Fruit fly (Drosophila melanogaster): ENCODE measurements around the gene Or2a.
A peak's percentile ranks its signal among the peaks of the same experiment; 100 is the strongest.

Gene Or2a

dm6 chrX:2274704-2275199 is 28.7 kb downstream of the Or2a start, which contains the start of gene Grp170 (continued):
- TF ChIP-seq klu (GFP tag; IDR thresholded peaks at IDR 0.05), result no peak
- no peak for TF ChIP-seq Poxn (GFP tag; IDR thresholded peaks at IDR 0.05)
- TF ChIP-seq CG7745 (tag; optimal IDR thresholded peaks at IDR 0.05), result no peak
- no peak for TF ChIP-seq Gsc (GFP tag; IDR thresholded peaks at IDR 0.05)
- no peak for TF ChIP-seq CG12942 (GFP tag; optimal IDR thresholded peaks at IDR 0.05)
- TF ChIP-seq Xrp1 (GFP tag; IDR thresholded peaks at IDR 0.05), result no peak
- no peak for TF ChIP-seq H2.0 (GFP tag; IDR thresholded peaks at IDR 0.05)
- TF ChIP-seq CG4820 (GFP tag; optimal IDR thresholded peaks at IDR 0.05), result no peak
- peak; percentile 70 for TF ChIP-seq HLH4C (GFP tag; IDR thresholded peaks at IDR 0.05; ENCODE audit: partially characterized antibody)
- peak; percentile 91 for TF ChIP-seq CG2116 (GFP tag; optimal IDR thresholded peaks at IDR 0.05)
- TF ChIP-seq Abd-B (GFP tag; optimal IDR thresholded peaks at IDR 0.05), result no peak
- TF ChIP-seq CG2875 (GFP tag; optimal IDR thresholded peaks at IDR 0.05), result no peak
- TF ChIP-seq CG2889 (GFP tag; IDR thresholded peaks at IDR 0.05), result no peak
- no peak for TF ChIP-seq Lim3 (GFP tag; IDR thresholded peaks at IDR 0.05)
- TF ChIP-seq CG6813 (GFP tag; optimal IDR thresholded peaks at IDR 0.05), result no peak
- peak; percentile 88 for TF ChIP-seq hb (GFP tag; IDR thresholded peaks at IDR 0.05; ENCODE audit: partially characterized antibody)
- no peak for TF ChIP-seq Usf (GFP tag; optimal IDR thresholded peaks at IDR 0.05)
- TF ChIP-seq CG8765 (GFP tag; IDR thresholded peaks at IDR 0.05), result no peak
- no peak for TF ChIP-seq CG1647 (GFP tag; optimal IDR thresholded peaks at IDR 0.05)
- TF ChIP-seq sna (GFP tag; IDR thresholded peaks at IDR 0.05; ENCODE audit: partially characterized antibody), result peak; percentile 78
- no peak for TF ChIP-seq Bteb2 (GFP tag; optimal IDR thresholded peaks at IDR 0.05)
- no peak for TF ChIP-seq lbe (GFP tag; optimal IDR thresholded peaks at IDR 0.05)
- TF ChIP-seq CG12769 (tag; optimal IDR thresholded peaks at IDR 0.05), result no peak
- no peak for TF ChIP-seq CG9609 (GFP tag; optimal IDR thresholded peaks at IDR 0.05)
- no peak for TF ChIP-seq Gug (GFP tag; IDR thresholded peaks at IDR 0.05)
- TF ChIP-seq MBD-R2 (GFP tag; IDR thresholded peaks at IDR 0.05), result peak; percentile 56; the same call in 1 of the 2 replicates
- TF ChIP-seq Kr (GFP tag; optimal IDR thresholded peaks at IDR 0.05), result no peak
- TF ChIP-seq Ets97D (GFP tag; optimal IDR thresholded peaks at IDR 0.05), result peak; percentile 86
- TF ChIP-seq chif (GFP tag; optimal IDR thresholded peaks at IDR 0.05), result no peak
- no peak for TF ChIP-seq schlank (tag; optimal IDR thresholded peaks at IDR 0.05)
- no peak for TF ChIP-seq ase (GFP tag; IDR thresholded peaks at IDR 0.05)
- TF ChIP-seq bcd (GFP tag; optimal IDR thresholded peaks at IDR 0.05), result no peak
- no peak for TF ChIP-seq lov (optimal IDR thresholded peaks at IDR 0.05)
- TF ChIP-seq lov (GFP tag; IDR thresholded peaks at IDR 0.05), result no peak
- TF ChIP-seq Dref (GFP tag; IDR thresholded peaks at IDR 0.05), result peak; percentile 92
- TF ChIP-seq Oli (tag; optimal IDR thresholded peaks at IDR 0.05), result no peak
- TF ChIP-seq CG8924 (tag; optimal IDR thresholded peaks at IDR 0.05), result peak; percentile 27
- TF ChIP-seq sug (tag; optimal IDR thresholded peaks at IDR 0.05), result peak; percentile 34
- no peak for TF ChIP-seq Taf1 (GFP tag; IDR thresholded peaks at IDR 0.05)
- peak; percentile 34 for TF ChIP-seq Fer1 (GFP tag; optimal IDR thresholded peaks at IDR 0.05)
- no peak for TF ChIP-seq CG4854 (GFP tag; optimal IDR thresholded peaks at IDR 0.05)
- TF ChIP-seq zen2 (GFP tag; IDR thresholded peaks at IDR 0.05; ENCODE audit: partially characterized antibody), result peak; percentile 76
- no peak for TF ChIP-seq CG4360 (GFP tag; IDR thresholded peaks at IDR 0.05)
- no peak for TF ChIP-seq Doc2 (GFP tag; IDR thresholded peaks at IDR 0.05)
- TF ChIP-seq CG15073 (GFP tag; optimal IDR thresholded peaks at IDR 0.05), result no peak
- TF ChIP-seq CG18599 (GFP tag; optimal IDR thresholded peaks at IDR 0.05), result no peak
- no peak for TF ChIP-seq vvl (GFP tag; IDR thresholded peaks at IDR 0.05)
- TF ChIP-seq Bgb (GFP tag; IDR thresholded peaks at IDR 0.05; ENCODE audit: partially characterized antibody), result peak; percentile 96
- no peak for TF ChIP-seq gsb (GFP tag; IDR thresholded peaks at IDR 0.05)
- TF ChIP-seq CG16863 (GFP tag; optimal IDR thresholded peaks at IDR 0.05), result no peak
- TF ChIP-seq NK7.1 (GFP tag; optimal IDR thresholded peaks at IDR 0.05), result no peak
- peak; percentile 55 for TF ChIP-seq CG9437 (GFP tag; optimal IDR thresholded peaks at IDR 0.05)
